Worm (Caenorhabditis elegans) whole organism, mixed stage, embryonic: ENCODE results near the gene srh-73.
A peak's percentile ranks its signal among the peaks of the same experiment; 100 is the strongest.

ENCODE experiments used
- M03D4.4 ChIP-seq: sonication (generic microtip); optimal IDR thresholded peaks from 2 replicates; lab custom pipeline; 2017; ENCODE audit warnings: mild to moderate bottlenecking, missing genetic modification characterization, missing compliant biosample characterization
- bed-3 ChIP-seq: fragments of 200-800 bp; sonication (Bioruptor generic); optimal IDR thresholded peaks from 3 replicates; lab custom pipeline; 2018; ENCODE audit warnings: mild to moderate bottlenecking, missing genetic modification characterization, moderate library complexity, missing compliant biosample characterization
- blmp-1 ChIP-seq: fragments of 150-350 bp; optimal IDR thresholded peaks from 2 replicates; lab custom pipeline; 2014; ENCODE audit warnings: missing biosample characterization, missing genetic modification characterization
- ceh-39 ChIP-seq: fragments of 150-350 bp; optimal IDR thresholded peaks from 2 replicates; lab custom pipeline; 2014; ENCODE audit warnings: missing biosample characterization, missing genetic modification characterization
- ceh-43 ChIP-seq: fragments of 200-800 bp; sonication (Bioruptor generic); optimal IDR thresholded peaks from 2 replicates; lab custom pipeline; 2018; ENCODE audit warnings: mild to moderate bottlenecking, missing genetic modification characterization, moderate library complexity, missing compliant biosample characterization
- ceh-83 ChIP-seq: fragments of 200-800 bp; sonication (Bioruptor generic); optimal IDR thresholded peaks from 2 replicates; lab custom pipeline; 2018; ENCODE audit warnings: mild to moderate bottlenecking, missing genetic modification characterization, missing compliant biosample characterization
- ces-1 ChIP-seq: fragments of 150-350 bp; optimal IDR thresholded peaks from 2 replicates; lab custom pipeline; 2014; ENCODE audit warnings: missing biosample characterization, missing genetic modification reagents, missing genetic modification characterization
- cnd-1 ChIP-seq: fragments of 200-800 bp; sonication (Bioruptor generic); optimal IDR thresholded peaks from 2 replicates; lab custom pipeline; 2018; ENCODE audit warnings: mild to moderate bottlenecking, missing genetic modification characterization, missing compliant biosample characterization
- elt-1 ChIP-seq: sonication (generic microtip); optimal IDR thresholded peaks from 2 replicates; lab custom pipeline; 2017; ENCODE audit warnings: missing genetic modification characterization, mild to moderate bottlenecking, missing compliant biosample characterization, antibody characterized with exemption, moderate library complexity, borderline replicate concordance; ENCODE audit not compliant: insufficient read depth
- elt-3 ChIP-seq: fragments of 150-350 bp; optimal IDR thresholded peaks from 2 replicates; lab custom pipeline; 2014; ENCODE audit warnings: missing biosample characterization, missing genetic modification characterization
- ham-2 ChIP-seq: fragments of 200-800 bp; sonication (Bioruptor generic); optimal IDR thresholded peaks from 2 replicates; lab custom pipeline; 2018; ENCODE audit warnings: mild to moderate bottlenecking, missing genetic modification characterization, missing compliant biosample characterization
- hlh-1 ChIP-seq: fragments of 150-350 bp; optimal IDR thresholded peaks from 2 replicates; lab custom pipeline; 2014; ENCODE audit warnings: missing biosample characterization, missing genetic modification reagents, missing genetic modification characterization
- lin-13 ChIP-seq: fragments of 150-350 bp; optimal IDR thresholded peaks from 2 replicates; lab custom pipeline; 2014; ENCODE audit warnings: missing biosample characterization, missing genetic modification characterization
- lsy-2 ChIP-seq: fragments of 150-350 bp; optimal IDR thresholded peaks from 2 replicates; lab custom pipeline; 2014; ENCODE audit warnings: missing biosample characterization, missing genetic modification characterization
- mab-5 ChIP-seq: fragments of 150-350 bp; optimal IDR thresholded peaks from 2 replicates; lab custom pipeline; 2014; ENCODE audit warnings: missing biosample characterization, missing genetic modification characterization
- mep-1 ChIP-seq: fragments of 150-350 bp; optimal IDR thresholded peaks from 2 replicates; lab custom pipeline; 2017; ENCODE audit warnings: missing biosample characterization, missing genetic modification reagents, missing genetic modification characterization, inconsistent platforms
- mls-2 ChIP-seq: sonication (generic microtip); optimal IDR thresholded peaks from 2 replicates; lab custom pipeline; 2016; ENCODE audit warnings: mild to moderate bottlenecking, missing genetic modification characterization, moderate library complexity, missing compliant biosample characterization
- nhr-12 ChIP-seq: fragments of 150-350 bp; optimal IDR thresholded peaks from 2 replicates; lab custom pipeline; 2014; ENCODE audit warnings: missing biosample characterization, missing genetic modification characterization
- nhr-237 ChIP-seq: fragments of 150-350 bp; optimal IDR thresholded peaks from 2 replicates; lab custom pipeline; 2014; ENCODE audit warnings: missing biosample characterization, missing genetic modification characterization
- snpc-4 ChIP-seq: fragments of 150-350 bp; optimal IDR thresholded peaks from 2 replicates; lab custom pipeline; 2014; ENCODE audit warnings: missing biosample characterization, missing genetic modification characterization
- sptf-1 ChIP-seq: sonication (generic microtip); optimal IDR thresholded peaks from 2 replicates; lab custom pipeline; 2017; ENCODE audit warnings: mild to moderate bottlenecking, missing genetic modification characterization, moderate library complexity, missing compliant biosample characterization
- tbx-8 ChIP-seq: fragments of 200-800 bp; sonication (Bioruptor generic); optimal IDR thresholded peaks from 2 replicates; lab custom pipeline; 2018; ENCODE audit warnings: mild to moderate bottlenecking, missing genetic modification characterization, moderate library complexity, missing compliant biosample characterization
- unc-120 ChIP-seq: sonication (generic microtip); optimal IDR thresholded peaks from 2 replicates; lab custom pipeline; 2017; ENCODE audit warnings: missing genetic modification characterization, missing compliant biosample characterization; ENCODE audit not compliant: poor library complexity, severe bottlenecking
- unc-39 ChIP-seq: fragments of 150-350 bp; optimal IDR thresholded peaks from 2 replicates; lab custom pipeline; 2014; ENCODE audit warnings: missing biosample characterization, missing genetic modification characterization
- unc-62 ChIP-seq: fragments of 150-350 bp; optimal IDR thresholded peaks from 2 replicates; lab custom pipeline; 2014; ENCODE audit warnings: missing biosample characterization, missing genetic modification reagents, missing genetic modification characterization
- zip-8 ChIP-seq: fragments of 150-350 bp; optimal IDR thresholded peaks from 2 replicates; lab custom pipeline; 2014; ENCODE audit warnings: missing biosample characterization, missing genetic modification characterization
- ztf-11 ChIP-seq: fragments of 150-350 bp; optimal IDR thresholded peaks from 2 replicates; lab custom pipeline; 2014; ENCODE audit warnings: missing biosample characterization, missing genetic modification characterization

srh-73 gene

ce11 chrII:12511866-12512265 lies at the start of gene srh-73:
TSS of gene srh-73 (plus strand) at chrII:12512166.
- TF ChIP-seq ceh-83 (GFP tag; lab: Kevin White, UChicago) (no peak), tbx-8 (GFP tag; lab: Kevin White, UChicago) (no peak), ces-1 (GFP tag; lab: Kevin White, UChicago) (no peak)

- TF ChIP-seq hlh-1 (tag; lab: Kevin White, UChicago): no peak
- peak; percentile 66 for TF ChIP-seq ceh-39 (tag; lab: Kevin White, UChicago)
- peak; percentile 29 for TF ChIP-seq zip-8 (tag; lab: Kevin White, UChicago)
- TF ChIP-seq lsy-2 (tag; lab: Kevin White, UChicago): peak; percentile 12
- no peak for TF ChIP-seq mep-1 (tag; lab: Kevin White, UChicago)
Measured at ce11 chrII:12462244-12462643, 49.7 kb upstream of the srh-73 start, which contains the start of gene F15A4.2. TSS of gene F15A4.2 (plus strand) at chrII:12462544.

DNA sequence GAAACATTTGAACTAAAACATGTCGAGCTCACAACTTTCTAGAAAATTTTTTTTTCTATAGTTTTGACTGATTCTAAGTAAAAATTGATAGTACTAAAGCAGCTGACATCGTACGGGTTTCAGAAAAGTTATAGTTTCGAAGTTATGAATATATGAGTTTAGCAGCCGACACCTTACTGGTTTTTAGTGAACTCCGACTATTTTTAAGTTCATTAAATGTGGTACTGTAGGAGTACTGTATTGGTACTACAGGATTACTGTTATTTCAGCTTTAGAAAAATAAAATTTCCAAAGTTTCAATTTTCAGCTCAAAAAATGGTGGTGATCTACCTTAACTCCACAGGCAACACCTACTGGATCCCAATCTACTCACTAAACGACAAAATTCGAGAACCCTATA lies 46.4 kb upstream of the srh-73 start, which contains the start of gene sre-37:
sre-37 (plus strand) TSS at position 301 of the 400 bp plus-strand sequence.
- no peak for TF ChIP-seq ceh-39 (tag; lab: Kevin White, UChicago)
- no peak for TF ChIP-seq snpc-4 (tag; lab: Kevin White, UChicago)
- no peak for TF ChIP-seq nhr-12 (tag; lab: Kevin White, UChicago)
- TF ChIP-seq mab-5: no peak
- no peak for TF ChIP-seq cnd-1 (tag; lab: Kevin White, UChicago)
- TF ChIP-seq unc-39 (tag; lab: Kevin White, UChicago): no peak
- no peak for TF ChIP-seq sptf-1 (tag; lab: Kevin White, UChicago)
- TF ChIP-seq tbx-8 (GFP tag; lab: Kevin White, UChicago): no peak
- TF ChIP-seq elt-1 (tag; lab: Kevin White, UChicago): no peak

- TF ChIP-seq bed-3: no peak
- TF ChIP-seq ceh-43 (GFP tag; lab: Kevin White, UChicago): no peak
- TF ChIP-seq lin-13: no peak
- no peak for TF ChIP-seq mab-5
- no peak for TF ChIP-seq zip-8 (tag; lab: Kevin White, UChicago)
- TF ChIP-seq hlh-1 (tag; lab: Kevin White, UChicago): no peak
- no peak for TF ChIP-seq unc-39 (tag; lab: Kevin White, UChicago)
- no peak for TF ChIP-seq ztf-11 (tag; lab: Kevin White, UChicago)
- TF ChIP-seq blmp-1 (tag; lab: Kevin White, UChicago): no peak
- TF ChIP-seq mep-1 (tag; lab: Kevin White, UChicago): no peak
- TF ChIP-seq ceh-39 (tag; lab: Kevin White, UChicago): no peak
- TF ChIP-seq, all 35 proteins: peak for 0
Measured at ce11 chrII:12467047-12467446, 44.9 kb upstream of the srh-73 start, which contains the start of gene srg-16. TSS of gene srg-16 (plus strand) at chrII:12467133.

ce11 chrII:12471138-12471855 lies 40.7 kb upstream of the srh-73 start, which contains the start of the genes F15A4.5 and phat-8:
TSS of gene F15A4.5 (minus strand) at chrII:12471238.
TSS of gene phat-8 (plus strand) at chrII:12471805.
- TF ChIP-seq unc-120 (tag; lab: Kevin White, UChicago): no peak
- no peak for TF ChIP-seq nhr-237 (tag; lab: Kevin White, UChicago)
- TF ChIP-seq ceh-83 (GFP tag; lab: Kevin White, UChicago): no peak
- TF ChIP-seq elt-3 (tag; lab: Kevin White, UChicago): no peak

DNA sequence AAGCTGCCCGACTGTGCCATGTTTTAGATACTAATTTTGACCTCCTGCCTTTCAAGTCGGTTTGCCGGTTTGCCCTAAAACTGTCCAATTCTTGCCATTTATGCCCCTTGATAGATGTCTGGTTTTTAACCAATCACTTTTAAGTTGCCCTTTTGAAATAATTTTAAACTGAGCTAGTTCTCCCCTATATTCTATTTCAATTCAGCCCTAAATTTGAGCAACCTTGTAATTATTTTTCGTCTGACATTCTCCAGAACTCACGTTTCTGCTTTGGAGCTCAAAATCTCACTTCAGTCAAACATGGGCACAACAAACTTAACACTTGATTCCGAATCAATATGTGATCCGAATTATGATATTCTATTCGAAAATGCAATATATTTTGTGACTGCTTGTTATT lies 38.6 kb upstream of the srh-73 start, which contains the start of gene srg-17:
srg-17 (plus strand) TSS at position 301 of the 400 bp plus-strand sequence.
- TF ChIP-seq unc-62 (no peak), ces-1 (GFP tag; lab: Kevin White, UChicago) (no peak), blmp-1 (tag; lab: Kevin White, UChicago) (no peak), snpc-4 (tag; lab: Kevin White, UChicago) (no peak), mab-5 (no peak), nhr-12 (tag; lab: Kevin White, UChicago) (no peak)

DNA sequence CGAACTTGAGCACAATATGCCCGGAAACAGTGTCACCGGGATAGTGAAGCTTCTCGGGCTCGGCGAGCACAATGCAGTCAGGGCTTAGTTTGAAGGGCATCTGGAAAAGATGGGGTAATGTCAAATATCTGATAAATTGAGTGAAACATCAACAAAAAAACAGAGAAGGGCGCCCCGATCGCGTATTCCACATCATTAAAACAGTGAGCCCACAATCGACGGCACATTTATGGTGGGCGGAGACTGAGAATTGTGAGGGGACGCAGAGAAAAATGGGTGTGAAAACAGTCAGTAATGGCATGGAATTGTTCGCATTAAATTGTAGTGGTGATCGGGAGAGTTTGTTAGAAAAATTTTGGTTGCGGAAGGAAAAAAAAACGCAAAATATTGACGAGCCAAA lies 31.2 kb upstream of the srh-73 start, which contains the start of gene arrd-9:
arrd-9 (minus strand) TSS at position 101 of the 400 bp plus-strand sequence.
- TF ChIP-seq mls-2 (tag; lab: Kevin White, UChicago) (no peak), ceh-39 (tag; lab: Kevin White, UChicago) (no peak), mep-1 (tag; lab: Kevin White, UChicago) (no peak), ham-2 (GFP tag; lab: Kevin White, UChicago) (no peak), bed-3 (no peak), M03D4.4 (tag; lab: Kevin White, UChicago) (no peak)
- TF ChIP-seq, all 35 proteins: peak for 0
